Fruit fly (Drosophila melanogaster): ENCODE results near the gene colt.

Gene colt

dm6 chr2L:2748480-2749143 lies 21.3 kb downstream of the colt start (continued):
- TF ChIP-seq gem (tag; optimal IDR thresholded peaks at IDR 0.05) (peak; percentile 95), CG33557 (GFP tag; optimal IDR thresholded peaks at IDR 0.05) (peak; percentile 67), caup (GFP tag; optimal IDR thresholded peaks at IDR 0.05; ENCODE audit: severe bottlenecking) (peak; percentile 92), ind (GFP tag; optimal IDR thresholded peaks at IDR 0.05) (peak; percentile 91), MESR4 (GFP tag; optimal IDR thresholded peaks at IDR 0.05) (peak; percentile 90), jumu (GFP tag; optimal IDR thresholded peaks at IDR 0.05) (peak; percentile 80), gcm2 (GFP tag; optimal IDR thresholded peaks at IDR 0.05) (peak; percentile 34), CG10565 (GFP tag; optimal IDR thresholded peaks at IDR 0.05) (peak; percentile 30), h (optimal IDR thresholded peaks at IDR 0.05) (no peak), klu (GFP tag; IDR thresholded peaks at IDR 0.05) (peak; percentile 81), abd-A (tag; optimal IDR thresholded peaks at IDR 0.05) (no peak), dati (GFP tag; IDR thresholded peaks at IDR 0.05) (no peak), CG31388 (GFP tag; optimal IDR thresholded peaks at IDR 0.05) (peak; percentile 41), kay (GFP tag; optimal IDR thresholded peaks at IDR 0.05) (peak; percentile 65), fd96Cb (tag; optimal IDR thresholded peaks at IDR 0.05) (peak; percentile 72), CG3163 (GFP tag; optimal IDR thresholded peaks at IDR 0.05) (peak; percentile 60), CG12236 (GFP tag; optimal IDR thresholded peaks at IDR 0.05) (peak; percentile 33), lov (optimal IDR thresholded peaks at IDR 0.05) (no peak), lov (GFP tag; IDR thresholded peaks at IDR 0.05) (peak; percentile 69; the same call in 1 of the 3 replicates), tin (GFP tag; optimal IDR thresholded peaks at IDR 0.05) (peak; percentile 88), CG18262 (tag; optimal IDR thresholded peaks at IDR 0.05) (peak; percentile 94), CG10959 (GFP tag; IDR thresholded peaks at IDR 0.05) (peak; percentile 63), tap (tag; optimal IDR thresholded peaks at IDR 0.05) (peak; percentile 74), dm (GFP tag; optimal IDR thresholded peaks at IDR 0.05) (peak; percentile 66), CG4282 (GFP tag; optimal IDR thresholded peaks at IDR 0.05) (peak; percentile 78), tx (GFP tag; optimal IDR thresholded peaks at IDR 0.05) (peak; percentile 70), CTCF (GFP tag; optimal IDR thresholded peaks at IDR 0.05) (peak; percentile 47), Stat92E (GFP tag; optimal IDR thresholded peaks at IDR 0.05) (no peak), Elba2 (GFP tag; optimal IDR thresholded peaks at IDR 0.05) (no peak), Dbx (GFP tag; IDR thresholded peaks at IDR 0.05) (peak; percentile 94), CG31224 (GFP tag; IDR thresholded peaks at IDR 0.05) (peak; percentile 80), CG9215 (GFP tag; IDR thresholded peaks at IDR 0.05) (peak; percentile 88), CG10366 (GFP tag; IDR thresholded peaks at IDR 0.05) (peak; percentile 81), Chrac-16 (GFP tag; optimal IDR thresholded peaks at IDR 0.05) (peak; percentile 90), CG7745 (tag; optimal IDR thresholded peaks at IDR 0.05) (no peak), E2f1 (GFP tag; IDR thresholded peaks at IDR 0.05) (peak; percentile 81), Scr (GFP tag; IDR thresholded peaks at IDR 0.05; ENCODE audit: partially characterized antibody) (peak; percentile 56; the same call in 1 of the 2 replicates), NFAT (GFP tag; IDR thresholded peaks at IDR 0.05) (peak; percentile 94), btn (GFP tag; optimal IDR thresholded peaks at IDR 0.05) (peak; percentile 49), Dad (GFP tag; optimal IDR thresholded peaks at IDR 0.05) (peak; percentile 78), Asciz (GFP tag; optimal IDR thresholded peaks at IDR 0.05) (peak; percentile 70), eyg (GFP tag; optimal IDR thresholded peaks at IDR 0.05) (peak; percentile 47), run (tag; optimal IDR thresholded peaks at IDR 0.05) (peak; percentile 67), CG15011 (GFP tag; optimal IDR thresholded peaks at IDR 0.05) (no peak), CG42726 (GFP tag; IDR thresholded peaks at IDR 0.05; ENCODE audit: partially characterized antibody) (no peak), CG8359 (GFP tag; optimal IDR thresholded peaks at IDR 0.05; ENCODE audit: borderline replicate concordance) (no peak), CG16813 (GFP tag; IDR thresholded peaks at IDR 0.05; ENCODE audit: partially characterized antibody) (peak; percentile 50; the same call in 2 of the 3 replicates), ssp (GFP tag; IDR thresholded peaks at IDR 0.05) (peak; percentile 75), CG13123 (GFP tag; optimal IDR thresholded peaks at IDR 0.05) (peak; percentile 72), CG12391 (tag; optimal IDR thresholded peaks at IDR 0.05) (peak; percentile 87), luna (GFP tag; optimal IDR thresholded peaks at IDR 0.05) (peak; percentile 39)
